Fruit fly (Drosophila melanogaster) whole organism, embryonic: ENCODE measurements around the gene MP1.

ENCODE experiments used
- Adf1 ChIP-seq: fragments of 200-800 bp; sonication (Bioruptor generic); IDR thresholded peaks from 2 replicates; pipeline ENCODE4 v1.3.6; 2022; ENCODE audit warnings: missing biosample characterization, missing genetic modification characterization
- Antp ChIP-seq: fragments of 200-800 bp; sonication (Bioruptor generic); optimal IDR thresholded peaks from 3 replicates; lab custom pipeline; 2016; ENCODE audit warnings: missing biosample characterization, missing genetic modification characterization
- Asciz ChIP-seq: fragments of 200-800 bp; sonication (Bioruptor generic); optimal IDR thresholded peaks from 2 replicates; lab custom pipeline; 2017; ENCODE audit warnings: missing biosample characterization, mild to moderate bottlenecking, missing genetic modification characterization, missing genetic modification reagents
- BEAF-32 ChIP-seq: fragments of 200-800 bp; sonication (Bioruptor generic); optimal IDR thresholded peaks from 3 replicates; lab custom pipeline; 2017; ENCODE audit warnings: missing biosample characterization, missing genetic modification characterization, mild to moderate bottlenecking, moderate library complexity, missing genetic modification reagents
- Blimp-1 ChIP-seq: fragments of 200-800 bp; sonication (Bioruptor generic); optimal IDR thresholded peaks from 3 replicates; lab custom pipeline; 2018; ENCODE audit warnings: missing biosample characterization, missing genetic modification characterization, mild to moderate bottlenecking, moderate library complexity, missing genetic modification reagents
- CG10147 ChIP-seq: fragments of 200-800 bp; sonication (Bioruptor generic); optimal IDR thresholded peaks from 2 replicates; lab custom pipeline; 2019; ENCODE audit warnings: missing biosample characterization, mild to moderate bottlenecking, missing genetic modification characterization, moderate library complexity
- CG10274 ChIP-seq: fragments of 200-800 bp; sonication (Bioruptor generic); optimal IDR thresholded peaks from 3 replicates; lab custom pipeline; 2017; ENCODE audit warnings: missing biosample characterization, mild to moderate bottlenecking, missing genetic modification characterization
- CG10565 ChIP-seq: fragments of 200-800 bp; sonication (Bioruptor generic); optimal IDR thresholded peaks from 3 replicates; lab custom pipeline; 2016; ENCODE audit warnings: missing biosample characterization, mild to moderate bottlenecking, missing genetic modification characterization
- CG11247 ChIP-seq: fragments of 200-800 bp; sonication (Bioruptor generic); IDR thresholded peaks from 2 replicates; pipeline ENCODE4 v1.3.6; 2022; ENCODE audit warnings: missing biosample characterization, missing genetic modification characterization
- CG11560 ChIP-seq: fragments of 200-800 bp; sonication (Bioruptor generic); IDR thresholded peaks from 3 replicates; pipeline ENCODE4 v1.3.6; 2022; ENCODE audit warnings: missing biosample characterization, missing genetic modification characterization
- CG13894 ChIP-seq: fragments of 200-800 bp; sonication (Bioruptor generic); optimal IDR thresholded peaks from 3 replicates; lab custom pipeline; 2018; ENCODE audit warnings: missing biosample characterization, mild to moderate bottlenecking, missing genetic modification characterization, moderate library complexity
- CG14710 ChIP-seq: fragments of 200-800 bp; sonication (Bioruptor generic); optimal IDR thresholded peaks from 3 replicates; lab custom pipeline; 2019; ENCODE audit warnings: missing biosample characterization, mild to moderate bottlenecking, missing genetic modification characterization, moderate library complexity
- CG16863 ChIP-seq: fragments of 200-800 bp; sonication (Bioruptor generic); optimal IDR thresholded peaks from 3 replicates; lab custom pipeline; 2016; ENCODE audit warnings: missing biosample characterization, missing genetic modification characterization
- CG2120 ChIP-seq: fragments of 200-800 bp; sonication (Bioruptor generic); optimal IDR thresholded peaks from 3 replicates; lab custom pipeline; 2016; ENCODE audit warnings: missing biosample characterization, missing genetic modification characterization
- CG2199 ChIP-seq: fragments of 200-800 bp; sonication (Bioruptor generic); IDR thresholded peaks from 3 replicates; pipeline ENCODE4 v1.3.6; 2022; ENCODE audit warnings: missing biosample characterization, missing genetic modification characterization
- CG2875 ChIP-seq: fragments of 200-800 bp; sonication (Bioruptor generic); optimal IDR thresholded peaks from 2 replicates; lab custom pipeline; 2017; ENCODE audit warnings: missing biosample characterization, mild to moderate bottlenecking, missing genetic modification characterization, missing genetic modification reagents
- CG30020 ChIP-seq: fragments of 200-800 bp; optimal IDR thresholded peaks from 2 replicates; lab custom pipeline; 2019; ENCODE audit warnings: missing biosample characterization, mild to moderate bottlenecking, missing genetic modification characterization, moderate library complexity
- CG32532 ChIP-seq: fragments of 200-800 bp; sonication (Bioruptor generic); IDR thresholded peaks from 2 replicates; pipeline ENCODE4 v1.3.6; 2022; ENCODE audit warnings: missing biosample characterization, missing genetic modification characterization
- CG32767 ChIP-seq: fragments of 200-800 bp; sonication (Bioruptor generic); IDR thresholded peaks from 2 replicates; pipeline ENCODE4 v1.3.6; 2022; ENCODE audit warnings: missing biosample characterization, missing genetic modification characterization
- CG32772 ChIP-seq: fragments of 200-800 bp; sonication (Bioruptor generic); IDR thresholded peaks from 2 replicates; pipeline ENCODE4 v1.3.6; 2022; ENCODE audit warnings: missing biosample characterization, missing genetic modification characterization
- CG7839 ChIP-seq: fragments of 200-800 bp; sonication (Bioruptor generic); optimal IDR thresholded peaks from 3 replicates; lab custom pipeline; 2018; ENCODE audit warnings: missing biosample characterization, mild to moderate bottlenecking, missing genetic modification characterization, moderate library complexity
- CG7987 ChIP-seq: fragments of 200-800 bp; sonication (Bioruptor generic); optimal IDR thresholded peaks from 2 replicates; lab custom pipeline; 2018; ENCODE audit warnings: missing biosample characterization, mild to moderate bottlenecking, missing genetic modification characterization, moderate library complexity
- CG9609 ChIP-seq: fragments of 200-800 bp; sonication (Bioruptor generic); optimal IDR thresholded peaks from 3 replicates; lab custom pipeline; 2016; ENCODE audit warnings: missing biosample characterization, missing genetic modification characterization
- Dfd ChIP-seq, 2 experiments: fragments of >200 bp; optimal IDR thresholded peaks; 2 replicates each; lab custom pipeline; 2017; ENCODE audit warnings: missing biosample characterization in 2 of 2, missing genetic modification characterization in 2 of 2
- Dll ChIP-seq: fragments of 200-800 bp; sonication (Bioruptor generic); IDR thresholded peaks from 4 replicates; pipeline ENCODE4 v1.3.6; 2022; ENCODE audit warnings: missing biosample characterization, missing genetic modification characterization; ENCODE audit not compliant: partially characterized antibody
- Doc3 ChIP-seq: fragments of 200-800 bp; sonication (Bioruptor generic); IDR thresholded peaks from 3 replicates; pipeline ENCODE4 v1.3.6; 2022; ENCODE audit warnings: missing biosample characterization, missing genetic modification characterization; ENCODE audit not compliant: partially characterized antibody
- E2f2 ChIP-seq: fragments of 200-800 bp; sonication (Bioruptor generic); IDR thresholded peaks from 2 replicates; pipeline ENCODE4 v1.3.6; 2022; ENCODE audit warnings: missing biosample characterization, missing genetic modification characterization
- H15 ChIP-seq: fragments of 200-800 bp; sonication (Bioruptor generic); IDR thresholded peaks from 3 replicates; pipeline ENCODE4 v1.3.6; 2022; ENCODE audit warnings: missing biosample characterization, missing genetic modification characterization
- Hey ChIP-seq: fragments of 200-800 bp; sonication (Bioruptor generic); optimal IDR thresholded peaks from 3 replicates; lab custom pipeline; 2018; ENCODE audit warnings: missing biosample characterization, mild to moderate bottlenecking, missing genetic modification characterization
- Hr3 ChIP-seq: fragments of 200-800 bp; sonication (Bioruptor generic); optimal IDR thresholded peaks from 3 replicates; lab custom pipeline; 2016; ENCODE audit warnings: missing biosample characterization, missing genetic modification characterization
- Nf-YC ChIP-seq: fragments of 200-800 bp; optimal IDR thresholded peaks from 3 replicates; lab custom pipeline; 2019; ENCODE audit warnings: missing biosample characterization, mild to moderate bottlenecking, missing genetic modification characterization, moderate library complexity
- Rfx ChIP-seq: fragments of 200-800 bp; sonication (Bioruptor generic); IDR thresholded peaks from 2 replicates; pipeline ENCODE4 v1.3.6; 2022; ENCODE audit warnings: missing biosample characterization, missing genetic modification characterization
- Sry-β ChIP-seq: fragments of 200-800 bp; sonication (Bioruptor generic); optimal IDR thresholded peaks from 2 replicates; lab custom pipeline; 2018; ENCODE audit warnings: missing biosample characterization, mild to moderate bottlenecking, missing genetic modification characterization, moderate library complexity
- TFAM ChIP-seq: fragments of 200-800 bp; sonication (Bioruptor generic); optimal IDR thresholded peaks from 2 replicates; lab custom pipeline; 2017; ENCODE audit warnings: missing biosample characterization, missing genetic modification characterization, inconsistent platforms
- Taf1 ChIP-seq: fragments of 200-800 bp; sonication (Bioruptor generic); IDR thresholded peaks from 2 replicates; pipeline ENCODE4 v1.3.6; 2022; ENCODE audit warnings: missing biosample characterization, missing genetic modification characterization
- ato ChIP-seq: fragments of 200-800 bp; sonication (Bioruptor generic); IDR thresholded peaks from 2 replicates; pipeline ENCODE4 v1.3.6; 2022; ENCODE audit warnings: missing biosample characterization, missing genetic modification characterization; ENCODE audit not compliant: partially characterized antibody
- bcd ChIP-seq: fragments of 200-800 bp; sonication (Bioruptor generic); optimal IDR thresholded peaks from 2 replicates; lab custom pipeline; 2017; ENCODE audit warnings: missing biosample characterization, mild to moderate bottlenecking, missing genetic modification characterization
- btn ChIP-seq: fragments of 200-800 bp; sonication (Bioruptor generic); optimal IDR thresholded peaks from 2 replicates; lab custom pipeline; 2016; ENCODE audit warnings: missing biosample characterization, missing genetic modification characterization
- dati ChIP-seq: fragments of 200-800 bp; sonication (Bioruptor generic); IDR thresholded peaks from 2 replicates; pipeline ENCODE4 v1.3.6; 2022; ENCODE audit warnings: missing biosample characterization, missing genetic modification characterization
- dpn ChIP-seq, 2 experiments: fragments of 200-800 bp; sonication (Bioruptor generic); optimal IDR thresholded peaks; 3 replicates each; lab custom pipeline; 2016; ENCODE audit warnings: missing biosample characterization in 2 of 2, missing genetic modification characterization in 2 of 2
- ems ChIP-seq: fragments of 200-800 bp; sonication (Bioruptor generic); optimal IDR thresholded peaks from 3 replicates; lab custom pipeline; 2016; ENCODE audit warnings: missing biosample characterization, missing genetic modification characterization
- eyg ChIP-seq: fragments of 200-800 bp; sonication (Bioruptor generic); optimal IDR thresholded peaks from 3 replicates; lab custom pipeline; 2016; ENCODE audit warnings: missing biosample characterization, missing genetic modification characterization
- hb ChIP-seq: fragments of 200-800 bp; sonication (Bioruptor generic); IDR thresholded peaks from 3 replicates; pipeline ENCODE4 v1.3.6; 2022; ENCODE audit warnings: missing biosample characterization, missing genetic modification characterization; ENCODE audit not compliant: partially characterized antibody
- hkb ChIP-seq, 2 experiments: fragments of 200-800 bp in 1 of 2; fragments of >200 bp in 1 of 2; sonication (Bioruptor generic) in 1 of 2; IDR thresholded peaks in 1 of 2; optimal IDR thresholded peaks in 1 of 2; 2 replicates each; pipeline versions ENCODE4 v1.3.6 to Lab custom; 2017 to 2022; ENCODE audit warnings: missing biosample characterization in 1 of 2, missing genetic modification characterization in 1 of 2
- jumu ChIP-seq: fragments of 200-800 bp; sonication (Bioruptor generic); optimal IDR thresholded peaks from 3 replicates; lab custom pipeline; 2016; ENCODE audit warnings: missing biosample characterization, missing genetic modification characterization
- odd ChIP-seq: fragments of 200-800 bp; sonication (Bioruptor generic); optimal IDR thresholded peaks from 2 replicates; lab custom pipeline; 2017; ENCODE audit warnings: missing biosample characterization, mild to moderate bottlenecking, missing genetic modification characterization
- schlank ChIP-seq: fragments of 200-800 bp; sonication (Bioruptor generic); optimal IDR thresholded peaks from 2 replicates; lab custom pipeline; 2018; ENCODE audit warnings: missing biosample characterization, mild to moderate bottlenecking, missing genetic modification characterization
- seq ChIP-seq: fragments of 200-800 bp; sonication (Bioruptor generic); IDR thresholded peaks from 2 replicates; pipeline ENCODE4 v1.3.6; 2022; ENCODE audit warnings: missing biosample characterization, missing genetic modification characterization
- shn ChIP-seq: fragments of 200-800 bp; sonication (Bioruptor generic); optimal IDR thresholded peaks from 3 replicates; lab custom pipeline; 2016; ENCODE audit warnings: missing biosample characterization, missing genetic modification characterization
- so ChIP-seq: fragments of 200-800 bp; sonication (Bioruptor generic); IDR thresholded peaks from 3 replicates; pipeline ENCODE4 v1.3.6; 2022; ENCODE audit warnings: missing biosample characterization, missing genetic modification characterization
- unc-4 ChIP-seq: fragments of 200-800 bp; sonication (Bioruptor generic); IDR thresholded peaks from 2 replicates; pipeline ENCODE4 v1.3.6; 2022; ENCODE audit warnings: missing biosample characterization, missing genetic modification characterization; ENCODE audit not compliant: partially characterized antibody

MP1 gene

DNA sequence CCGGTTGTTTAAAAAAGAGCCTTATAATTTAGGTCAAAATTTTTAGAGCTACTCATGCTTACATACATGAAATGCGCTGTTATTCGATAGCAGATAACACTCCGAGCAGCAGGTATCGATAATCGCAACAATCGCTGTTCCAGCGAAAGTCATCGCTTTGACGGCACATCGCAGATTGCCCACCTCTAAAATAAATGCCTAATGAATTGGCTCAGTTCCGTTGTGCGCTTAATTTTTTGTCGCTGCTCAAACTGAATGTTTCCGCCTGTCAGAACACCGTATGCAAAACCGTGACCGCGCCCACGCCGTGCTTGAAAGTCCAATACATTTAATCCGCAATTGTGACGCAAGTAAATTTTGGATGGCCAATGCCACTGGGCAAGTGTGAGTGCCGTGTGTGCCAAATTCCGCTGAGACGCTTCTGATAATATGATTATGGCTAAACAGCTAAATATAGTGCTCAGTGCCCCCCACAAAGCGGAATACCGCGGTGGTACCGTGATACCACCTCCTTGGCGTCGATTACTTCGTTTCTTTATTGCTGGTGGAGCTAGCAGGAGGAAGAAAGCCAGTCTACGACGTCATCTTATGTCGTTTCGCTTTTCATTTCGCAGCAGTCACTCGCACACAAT is 11.9 kb downstream of the MP1 start, which contains the start of gene CG9795 (continued):
- no peak for TF ChIP-seq so
- no peak for TF ChIP-seq TFAM (GFP tag; lab: Kevin White, UChicago)
- TF ChIP-seq CG13894 (tag; lab: Kevin White, UChicago) = no peak
- TF ChIP-seq ato = peak; percentile 93
- peak; percentile 16 to 43 for TF ChIP-seq dpn (GFP tag; optimal IDR thresholded peaks at IDR 0.05; lab: Kevin White, UChicago)
- 0 out of 2 replicates have a peak, but pooled peaks have one; percentile 33 for TF ChIP-seq CG11247 (GFP tag; lab: Robert Waterston, UW)
- TF ChIP-seq Nf-YC (tag; lab: Kevin White, UChicago) = peak; percentile 42
- TF ChIP-seq jumu (GFP tag; lab: Kevin White, UChicago) = peak; percentile 61
- TF ChIP-seq CG10565 (GFP tag; lab: Kevin White, UChicago) = no peak
- TF ChIP-seq Hey (tag; lab: Kevin White, UChicago) = no peak
- TF ChIP-seq E2f2 (GFP tag; lab: Robert Waterston, UW) = peak; percentile 55
- no peak for TF ChIP-seq Adf1
- TF ChIP-seq CG32767 = peak; percentile 53; the same call in 1 of the 2 replicates
- peak; percentile 44 for TF ChIP-seq CG14710
- peak; percentile 27 for TF ChIP-seq CG9609
- TF ChIP-seq CG11560 (tag; lab: Robert Waterston, UW) = peak; percentile 97
- TF ChIP-seq CG30020 = peak; percentile 79
- peak; percentile 39 for TF ChIP-seq schlank (tag; lab: Kevin White, UChicago)
- TF ChIP-seq CG10147 (GFP tag; lab: Kevin White, UChicago) = no peak
- TF ChIP-seq unc-4 (GFP tag; lab: Robert Waterston, UW) = peak; percentile 88
- peak; percentile 63 for TF ChIP-seq CG32532 (GFP tag; lab: Robert Waterston, UW)
- peak; percentile 75 for TF ChIP-seq Doc3 (GFP tag; lab: Robert Waterston, UW)
- peak; percentile 42 for TF ChIP-seq odd (GFP tag; lab: Kevin White, UChicago)
- no peak for TF ChIP-seq CG32772
- TF ChIP-seq CG2199 (GFP tag; lab: Robert Waterston, UW) = peak; percentile 83
- TF ChIP-seq Taf1 (GFP tag; lab: Robert Waterston, UW) = no peak
- TF ChIP-seq CG7839 (tag; lab: Kevin White, UChicago) = no peak
- peak; percentile 6 for TF ChIP-seq btn (GFP tag; lab: Kevin White, UChicago)
- TF ChIP-seq Dfd (GFP tag; optimal IDR thresholded peaks at IDR 0.05; lab: Kevin White, UChicago) = no peak
- TF ChIP-seq Dll (GFP tag; lab: Robert Waterston, UW) = peak; percentile 86
- peak; percentile 21 for TF ChIP-seq CG16863 (GFP tag; lab: Kevin White, UChicago)
- peak; percentile 49 for TF ChIP-seq Antp (GFP tag; lab: Kevin White, UChicago)
- TF ChIP-seq hkb (optimal IDR thresholded peaks at IDR 0.05; lab: Kevin White, UChicago) = no peak
- peak; percentile 75 for TF ChIP-seq hkb (GFP tag; IDR thresholded peaks at IDR 0.05; lab: Robert Waterston, UW)
- TF ChIP-seq CG2120 (GFP tag; lab: Kevin White, UChicago) = peak; percentile 54
- no peak for TF ChIP-seq ems (GFP tag; lab: Kevin White, UChicago)
- peak; percentile 55 for TF ChIP-seq Hr3 (GFP tag; lab: Kevin White, UChicago)
- TF ChIP-seq CG10274 (GFP tag; lab: Kevin White, UChicago) = no peak
- TF ChIP-seq Sry-β (GFP tag; lab: Kevin White, UChicago) = no peak
- TF ChIP-seq BEAF-32 = peak; percentile 80

DNA sequence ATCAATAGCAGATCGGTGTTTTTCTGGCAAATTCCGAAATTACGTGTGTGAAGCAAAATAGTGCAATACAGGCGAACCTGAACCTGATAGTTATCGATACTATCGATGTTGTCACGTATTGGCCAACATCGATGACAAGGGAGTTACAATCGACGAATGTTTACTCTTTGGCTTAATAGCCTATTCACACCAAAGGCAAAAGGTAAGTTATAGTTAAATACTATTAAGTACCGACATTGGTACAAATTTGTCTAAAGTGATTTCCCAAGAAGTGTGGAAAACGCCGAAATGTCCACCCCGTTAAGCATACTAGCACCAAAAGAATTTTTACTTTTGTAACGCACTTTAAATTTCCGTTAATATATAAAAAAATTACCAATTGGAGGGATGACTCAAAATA is 26.3 kb downstream of the MP1 start, which contains the start of gene CG9776:
TSS of gene CG9776 (minus strand) at position 108 of the 400 bp plus-strand sequence.
- TF ChIP-seq CG7987 (no peak), hb (GFP tag; lab: Robert Waterston, UW) (peak; percentile 97), Blimp-1 (GFP tag; lab: Kevin White, UChicago) (no peak), eyg (GFP tag; lab: Kevin White, UChicago) (peak; percentile 41), seq (GFP tag; lab: Robert Waterston, UW) (no peak), H15 (GFP tag; lab: Robert Waterston, UW) (0 out of 3 replicates have a peak, but pooled peaks have one; percentile 13), shn (GFP tag; lab: Kevin White, UChicago) (peak; percentile 71), dati (GFP tag; lab: Robert Waterston, UW) (no peak), CG2875 (GFP tag; lab: Kevin White, UChicago) (no peak), Rfx (GFP tag; lab: Robert Waterston, UW) (peak; percentile 84), bcd (GFP tag; lab: Kevin White, UChicago) (no peak), Asciz (no peak)
